Fruit fly (Drosophila melanogaster): Measurements from ENCODE around the gene Smox.
A peak's percentile ranks its signal among the peaks of the same experiment; 100 is the strongest.

Gene Smox

dm6 chrX:8092893-8093721, 49.0 kb downstream of the Smox start:
- peak; percentile 6 for TF ChIP-seq noc (tag; optimal IDR thresholded peaks at IDR 0.05)

- TF ChIP-seq noc (tag; optimal IDR thresholded peaks at IDR 0.05) = peak; percentile 88
Observed at dm6 chrX:8092075-8092682, 49.9 kb downstream of the Smox start.

dm6 chrX:8091017-8091620, 51.0 kb downstream of the Smox start:
- peak; percentile 90 for TF ChIP-seq noc (tag; optimal IDR thresholded peaks at IDR 0.05)

- no peak for TF ChIP-seq noc (tag; optimal IDR thresholded peaks at IDR 0.05)
Observed at dm6 chrX:8087113-8087512, 55.0 kb downstream of the Smox start, which contains the start of gene CG2256. Gene CG2256 (minus strand): TSS chrX:8087213.

Measured in whole organism, larva.